Fruit fly (Drosophila melanogaster) whole organism, embryonic: Measurements from ENCODE around the gene RSG7.
A peak's percentile ranks its signal among the peaks of the same experiment; 100 is the strongest.

Source experiments
- Abd-B ChIP-seq: fragments of 200-800 bp; sonication (Bioruptor generic); optimal IDR thresholded peaks from 2 replicates; lab custom pipeline; 2018; ENCODE audit warnings: missing biosample characterization, mild to moderate bottlenecking, missing genetic modification characterization, moderate library complexity
- CG10274 ChIP-seq: fragments of 200-800 bp; sonication (Bioruptor generic); optimal IDR thresholded peaks from 3 replicates; lab custom pipeline; 2017; ENCODE audit warnings: missing biosample characterization, mild to moderate bottlenecking, missing genetic modification characterization
- CG10543 ChIP-seq: fragments of 200-800 bp; sonication (Bioruptor generic); optimal IDR thresholded peaks from 3 replicates; lab custom pipeline; 2017; ENCODE audit warnings: missing biosample characterization, mild to moderate bottlenecking, missing genetic modification characterization, moderate library complexity
- CG11085 ChIP-seq: fragments of 200-800 bp; sonication (Bioruptor generic); IDR thresholded peaks from 2 replicates; pipeline ENCODE4 v1.3.6; 2022; ENCODE audit warnings: missing biosample characterization, missing genetic modification characterization
- CG12391 ChIP-seq: fragments of 200-800 bp; sonication (Bioruptor generic); optimal IDR thresholded peaks from 3 replicates; lab custom pipeline; 2018; ENCODE audit warnings: missing biosample characterization, mild to moderate bottlenecking, missing genetic modification characterization, moderate library complexity
- CG12744 ChIP-seq: fragments of 200-800 bp; sonication (Bioruptor generic); optimal IDR thresholded peaks from 2 replicates; lab custom pipeline; 2016; ENCODE audit warnings: missing biosample characterization, missing genetic modification characterization
- CG13894 ChIP-seq: fragments of 200-800 bp; sonication (Bioruptor generic); optimal IDR thresholded peaks from 3 replicates; lab custom pipeline; 2018; ENCODE audit warnings: missing biosample characterization, mild to moderate bottlenecking, missing genetic modification characterization, moderate library complexity
- CG15269 ChIP-seq: fragments of 200-800 bp; sonication (Bioruptor generic); optimal IDR thresholded peaks from 2 replicates; lab custom pipeline; 2018; ENCODE audit warnings: missing biosample characterization, mild to moderate bottlenecking, missing genetic modification characterization, moderate library complexity
- CG15514 ChIP-seq: fragments of 200-800 bp; sonication (Bioruptor generic); optimal IDR thresholded peaks from 3 replicates; lab custom pipeline; 2017; ENCODE audit warnings: missing biosample characterization, missing genetic modification characterization, mild to moderate bottlenecking, moderate library complexity, missing genetic modification reagents
- CG1603 ChIP-seq: fragments of 200-800 bp; sonication (Bioruptor generic); optimal IDR thresholded peaks from 2 replicates; lab custom pipeline; 2019; ENCODE audit warnings: missing biosample characterization, mild to moderate bottlenecking, missing genetic modification characterization, moderate library complexity
- CG18619 ChIP-seq: fragments of 200-800 bp; sonication (Bioruptor generic); optimal IDR thresholded peaks from 3 replicates; lab custom pipeline; 2017; ENCODE audit warnings: missing biosample characterization, mild to moderate bottlenecking, missing genetic modification characterization
- CG3065 ChIP-seq: fragments of 200-800 bp; sonication (Bioruptor generic); optimal IDR thresholded peaks from 2 replicates; lab custom pipeline; 2016; ENCODE audit warnings: missing biosample characterization, missing genetic modification characterization
- CG31441 ChIP-seq: fragments of 200-800 bp; sonication (Bioruptor generic); IDR thresholded peaks from 2 replicates; pipeline ENCODE4 v1.3.6; 2022; ENCODE audit warnings: missing biosample characterization, missing genetic modification characterization
- CG4730 ChIP-seq: fragments of 200-800 bp; sonication (Bioruptor generic); IDR thresholded peaks from 2 replicates; pipeline ENCODE4 v1.3.6; 2022; ENCODE audit warnings: missing biosample characterization, missing genetic modification characterization
- CG6689 ChIP-seq: fragments of 200-800 bp; sonication (Bioruptor generic); IDR thresholded peaks from 2 replicates; pipeline ENCODE4 v1.3.6; 2022; ENCODE audit warnings: missing biosample characterization, missing genetic modification characterization
- CG7556 ChIP-seq: fragments of 200-800 bp; sonication (Bioruptor generic); optimal IDR thresholded peaks from 2 replicates; lab custom pipeline; 2017; ENCODE audit warnings: missing biosample characterization, mild to moderate bottlenecking, missing genetic modification characterization
- Camta ChIP-seq: fragments of 200-800 bp; sonication (Bioruptor generic); optimal IDR thresholded peaks from 2 replicates; lab custom pipeline; 2016; ENCODE audit warnings: missing biosample characterization, missing genetic modification characterization
- Chrac-16 ChIP-seq: fragments of 200-800 bp; sonication (Bioruptor generic); optimal IDR thresholded peaks from 3 replicates; lab custom pipeline; 2016; ENCODE audit warnings: missing biosample characterization, missing genetic modification characterization
- Dek ChIP-seq: fragments of 200-800 bp; sonication (Bioruptor generic); optimal IDR thresholded peaks from 3 replicates; lab custom pipeline; 2019; ENCODE audit warnings: missing biosample characterization, mild to moderate bottlenecking, missing genetic modification characterization, moderate library complexity
- Ets65A ChIP-seq: fragments of 200-800 bp; sonication (Bioruptor generic); peaks from one replicate; lab custom pipeline; 2016; ENCODE audit warnings: missing biosample characterization, missing genetic modification characterization
- HLH54F ChIP-seq: fragments of 200-800 bp; sonication (Bioruptor generic); optimal IDR thresholded peaks from 3 replicates; lab custom pipeline; 2016; ENCODE audit warnings: missing biosample characterization, missing genetic modification characterization
- Lhr ChIP-seq: fragments of 200-800 bp; sonication (Bioruptor generic); optimal IDR thresholded peaks from 3 replicates; lab custom pipeline; 2017; ENCODE audit warnings: mild to moderate bottlenecking, missing biosample characterization, missing genetic modification reagents, missing genetic modification characterization
- Mad ChIP-seq: fragments of 200-800 bp; sonication (Bioruptor generic); optimal IDR thresholded peaks from 2 replicates; lab custom pipeline; 2016; ENCODE audit warnings: missing biosample characterization, missing genetic modification characterization
- Max ChIP-seq: fragments of 200-800 bp; sonication (Bioruptor generic); optimal IDR thresholded peaks from 2 replicates; lab custom pipeline; 2016; ENCODE audit warnings: missing biosample characterization, mild to moderate bottlenecking, missing genetic modification characterization
- Mrtf ChIP-seq: fragments of 200-800 bp; sonication (Bioruptor generic); IDR thresholded peaks from 3 replicates; pipeline ENCODE4 v1.3.6; 2022; ENCODE audit warnings: missing biosample characterization, missing genetic modification characterization
- Neu2 ChIP-seq: fragments of 200-800 bp; sonication (Bioruptor generic); optimal IDR thresholded peaks from 3 replicates; lab custom pipeline; 2016; ENCODE audit warnings: missing biosample characterization, missing genetic modification characterization, borderline replicate concordance
- PHDP ChIP-seq: fragments of 200-800 bp; sonication (Bioruptor generic); optimal IDR thresholded peaks from 3 replicates; lab custom pipeline; 2018; ENCODE audit warnings: missing biosample characterization, mild to moderate bottlenecking, missing genetic modification characterization, moderate library complexity
- Sox102F ChIP-seq: fragments of 200-800 bp; sonication (Bioruptor generic); optimal IDR thresholded peaks from 2 replicates; lab custom pipeline; 2018; ENCODE audit warnings: missing biosample characterization, mild to moderate bottlenecking, missing genetic modification characterization, moderate library complexity
- Sry-δ ChIP-seq: fragments of 200-800 bp; sonication (Bioruptor generic); optimal IDR thresholded peaks from 2 replicates; lab custom pipeline; 2016; ENCODE audit warnings: missing biosample characterization, missing genetic modification characterization
- Ssrp ChIP-seq: fragments of 200-800 bp; sonication (Bioruptor generic); optimal IDR thresholded peaks from 2 replicates; lab custom pipeline; 2018; ENCODE audit warnings: missing biosample characterization, mild to moderate bottlenecking, missing genetic modification characterization, moderate library complexity
- Taf1 ChIP-seq: fragments of 200-800 bp; sonication (Bioruptor generic); IDR thresholded peaks from 2 replicates; pipeline ENCODE4 v1.3.6; 2022; ENCODE audit warnings: missing biosample characterization, missing genetic modification characterization
- abd-A ChIP-seq: fragments of 200-800 bp; sonication (Bioruptor generic); optimal IDR thresholded peaks from 3 replicates; lab custom pipeline; 2019; ENCODE audit warnings: missing biosample characterization, mild to moderate bottlenecking, missing genetic modification characterization, moderate library complexity
- chinmo ChIP-seq: fragments of 200-800 bp; sonication (Bioruptor generic); IDR thresholded peaks from 4 replicates; pipeline ENCODE4 v1.3.6; 2022; ENCODE audit warnings: missing biosample characterization, missing genetic modification characterization; ENCODE audit not compliant: partially characterized antibody
- fru ChIP-seq: fragments of >200 bp; optimal IDR thresholded peaks from 2 replicates; lab custom pipeline; 2017
- gcm2 ChIP-seq: fragments of 200-800 bp; sonication (Bioruptor generic); optimal IDR thresholded peaks from 2 replicates; lab custom pipeline; 2016; ENCODE audit warnings: missing biosample characterization, missing genetic modification characterization
- ind ChIP-seq: fragments of 200-800 bp; sonication (Bioruptor generic); optimal IDR thresholded peaks from 3 replicates; lab custom pipeline; 2016; ENCODE audit warnings: missing biosample characterization, missing genetic modification characterization
- lab ChIP-seq: fragments of 200-800 bp; sonication (Bioruptor generic); optimal IDR thresholded peaks from 3 replicates; lab custom pipeline; 2017; ENCODE audit warnings: missing biosample characterization, missing genetic modification characterization, mild to moderate bottlenecking, moderate library complexity, missing genetic modification reagents
- sc ChIP-seq, 3 experiments: fragments of >200 bp in 2 of 3; fragments of 200-800 bp in 1 of 3; sonication (Bioruptor generic) in 1 of 3; optimal IDR thresholded peaks; 2 replicates in 2 of 3; 3 replicates in 1 of 3; lab custom pipeline; 2017; ENCODE audit warnings: mild to moderate bottlenecking in 1 of 3, missing biosample characterization in 1 of 3, missing genetic modification characterization in 1 of 3, missing genetic modification reagents in 1 of 3
- sens ChIP-seq: fragments of 200-800 bp; sonication (Bioruptor generic); peaks from one replicate; lab custom pipeline; 2016; ENCODE audit warnings: missing biosample characterization, missing genetic modification characterization
- sna ChIP-seq: fragments of 200-800 bp; sonication (Bioruptor generic); IDR thresholded peaks from 2 replicates; pipeline ENCODE4 v1.3.6; 2022; ENCODE audit warnings: missing biosample characterization, missing genetic modification characterization; ENCODE audit not compliant: partially characterized antibody
- sob ChIP-seq: fragments of 200-800 bp; sonication (Bioruptor generic); IDR thresholded peaks from 2 replicates; pipeline ENCODE4 v1.3.6; 2022; ENCODE audit warnings: missing biosample characterization, missing genetic modification characterization
- sqz ChIP-seq: fragments of 200-800 bp; sonication (Bioruptor generic); optimal IDR thresholded peaks from 3 replicates; lab custom pipeline; 2018; ENCODE audit warnings: missing biosample characterization, mild to moderate bottlenecking, missing genetic modification characterization
- tll ChIP-seq, 2 experiments: fragments of 200-800 bp in 1 of 2; fragments of >200 bp in 1 of 2; sonication (Bioruptor generic) in 1 of 2; optimal IDR thresholded peaks; 2 replicates each; lab custom pipeline; 2017 to 2019; ENCODE audit warnings: missing biosample characterization in 2 of 2, missing genetic modification characterization in 2 of 2, mild to moderate bottlenecking in 1 of 2, moderate library complexity in 1 of 2
- z ChIP-seq: fragments of 200-800 bp; sonication (Bioruptor generic); IDR thresholded peaks from 3 replicates; pipeline ENCODE4 v1.3.6; 2022; ENCODE audit warnings: missing biosample characterization, missing genetic modification characterization
- zen ChIP-seq: fragments of 200-800 bp; sonication (Bioruptor generic); optimal IDR thresholded peaks from 3 replicates; lab custom pipeline; 2018; ENCODE audit warnings: missing biosample characterization, mild to moderate bottlenecking, missing genetic modification characterization, moderate library complexity

RSG7 gene

DNA sequence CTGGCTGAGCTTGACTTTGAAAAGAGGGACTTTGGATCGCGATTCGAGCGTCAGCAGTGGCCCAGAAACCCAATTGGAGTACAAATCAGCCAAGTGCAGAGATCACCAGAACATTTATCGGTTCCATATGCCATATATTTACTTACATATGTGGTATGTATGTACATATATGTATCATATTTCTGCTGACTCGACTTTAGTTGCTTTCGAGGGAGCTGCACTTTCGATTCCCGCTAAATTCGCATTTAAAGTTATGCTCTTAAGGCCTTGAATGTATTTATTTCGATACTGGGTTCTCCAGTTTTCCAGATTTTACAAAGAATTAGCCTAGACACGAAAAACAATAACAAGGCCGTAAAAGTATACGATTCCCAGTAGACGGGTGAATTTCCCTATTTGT, 12.4 kb downstream of the RSG7 start:
- no peak for TF ChIP-seq CG1603 (tag; lab: Kevin White, UChicago)
- TF ChIP-seq, all 482 proteins: peak for 0

DNA sequence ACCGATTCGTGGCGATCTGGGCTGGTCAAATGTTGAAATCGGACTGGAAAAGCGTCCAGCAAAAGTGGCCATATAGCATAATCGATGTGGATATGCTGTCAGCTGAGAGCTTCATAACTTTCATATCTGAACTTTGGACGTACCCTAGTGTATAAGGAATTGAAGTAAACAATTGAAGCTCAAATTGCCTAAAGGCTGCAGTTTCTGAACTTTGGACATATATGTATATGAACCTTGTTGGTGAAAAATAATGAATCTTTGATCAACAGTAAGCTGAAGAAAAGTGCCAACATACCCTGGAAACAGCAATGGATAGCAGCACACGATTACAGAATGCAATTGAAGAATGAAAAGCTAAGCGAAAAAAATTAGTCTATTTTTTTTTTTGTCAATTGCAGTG, 14.2 kb downstream of the RSG7 start:
- TF ChIP-seq sens (GFP tag; lab: Kevin White, UChicago) (peak; percentile 74), Ssrp (tag; lab: Kevin White, UChicago) (no peak), gcm2 (GFP tag; lab: Kevin White, UChicago) (no peak)

DNA sequence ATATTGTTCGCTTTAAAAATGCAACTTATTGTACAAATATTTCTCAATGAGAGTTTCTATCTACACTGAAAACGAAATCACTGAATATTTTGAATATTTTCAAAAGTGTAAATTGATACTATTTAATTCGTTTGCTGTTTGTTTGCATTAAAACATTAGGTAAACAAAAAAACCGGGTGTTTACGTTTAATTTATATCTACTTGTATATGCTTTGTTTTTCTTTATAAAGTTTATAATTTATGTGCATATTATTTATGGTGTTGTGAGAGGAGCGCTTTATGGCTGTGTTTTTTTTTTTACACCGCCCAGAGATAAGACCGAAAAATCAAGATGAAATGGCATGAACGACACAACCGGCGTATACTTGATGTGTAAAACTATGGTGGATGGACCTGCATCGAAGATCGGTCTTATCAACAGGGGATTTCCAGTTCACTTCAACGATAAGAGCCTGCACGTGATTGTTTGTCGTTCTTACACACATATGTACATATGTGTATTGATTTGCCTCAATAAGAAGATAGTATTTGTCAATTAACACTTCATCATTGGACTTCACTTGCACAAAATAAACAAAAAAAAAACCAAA, 14.7 kb downstream of the RSG7 start:
- TF ChIP-seq CG6689, result 0 out of 2 replicates have a peak, but pooled peaks have one; percentile 29
- TF ChIP-seq CG10543, result no peak
- peak; percentile 41 for TF ChIP-seq CG15269 (tag; lab: Kevin White, UChicago)
- no peak for TF ChIP-seq Neu2 (GFP tag; lab: Kevin White, UChicago)
- peak; percentile 4 for TF ChIP-seq CG7556 (GFP tag; lab: Kevin White, UChicago)
- no peak for TF ChIP-seq Max (GFP tag; lab: Kevin White, UChicago)
- TF ChIP-seq CG31441 (GFP tag; lab: Robert Waterston, UW), result 0 out of 2 replicates have a peak, but pooled peaks have one; percentile 27
- TF ChIP-seq sqz, result no peak
- TF ChIP-seq Sry-δ (GFP tag; lab: Kevin White, UChicago), result no peak
- 0 out of 2 replicates have a peak, but pooled peaks have one; percentile 13 for TF ChIP-seq CG4730 (GFP tag; lab: Robert Waterston, UW)
- TF ChIP-seq ind (GFP tag; lab: Kevin White, UChicago), result no peak
- TF ChIP-seq chinmo (GFP tag; lab: Robert Waterston, UW), result 0 out of 4 replicates have a peak, but pooled peaks have one; percentile 20
- TF ChIP-seq sna (GFP tag; lab: Robert Waterston, UW), result no peak
- TF ChIP-seq fru (lab: Kevin White, UChicago), result no peak
- no peak for TF ChIP-seq Dek
- no peak for TF ChIP-seq Lhr (GFP tag; lab: Kevin White, UChicago)
- no peak for TF ChIP-seq CG13894 (tag; lab: Kevin White, UChicago)
- TF ChIP-seq CG18619 (GFP tag; lab: Kevin White, UChicago), result no peak
- TF ChIP-seq Taf1, result no peak
- no peak for TF ChIP-seq zen
- no peak for TF ChIP-seq abd-A
- TF ChIP-seq sc (optimal IDR thresholded peaks at IDR 0.05; lab: Kevin White, UChicago), result no peak
- no peak for TF ChIP-seq sc (GFP tag; optimal IDR thresholded peaks at IDR 0.05; lab: Kevin White, UChicago)
- no peak for TF ChIP-seq CG12744
- peak; percentile 23 for TF ChIP-seq lab (GFP tag; lab: Kevin White, UChicago)
- TF ChIP-seq PHDP (tag; lab: Kevin White, UChicago), result peak; percentile 33
- no peak for TF ChIP-seq Mad (GFP tag; lab: Kevin White, UChicago)
- TF ChIP-seq CG12391, result peak; percentile 4
- TF ChIP-seq CG15514 (GFP tag; lab: Kevin White, UChicago), result peak; percentile 4
- TF ChIP-seq Camta (GFP tag; lab: Kevin White, UChicago), result no peak
- no peak for TF ChIP-seq CG10274
- peak; percentile 20 for TF ChIP-seq Abd-B
- no peak for TF ChIP-seq sob (GFP tag; lab: Robert Waterston, UW)
- TF ChIP-seq Ets65A (GFP tag; lab: Kevin White, UChicago), result peak; percentile 31
- no peak for TF ChIP-seq CG11085 (GFP tag; lab: Robert Waterston, UW)
- TF ChIP-seq Sox102F, result peak; percentile 55
- TF ChIP-seq Mrtf (GFP tag; lab: Robert Waterston, UW), result no peak
- TF ChIP-seq Chrac-16 (GFP tag; lab: Kevin White, UChicago), result no peak
- TF ChIP-seq z (GFP tag; lab: Robert Waterston, UW), result no peak
- TF ChIP-seq CG3065, result no peak
- TF ChIP-seq sens (GFP tag; lab: Kevin White, UChicago), result peak; percentile 42
- TF ChIP-seq tll (GFP tag; optimal IDR thresholded peaks at IDR 0.05; lab: Kevin White, UChicago), result no peak
- TF ChIP-seq HLH54F, result no peak
